Worm (Caenorhabditis elegans) whole organism, midembryonic: ENCODE measurements around the gene ugt-10.

ENCODE experiments used
- T22C8.4 ChIP-seq: fragments of 200-800 bp; sonication (Bioruptor generic); IDR thresholded peaks from 2 replicates; pipeline ENCODE4 v1.3.6; 2022; ENCODE audit warnings: missing genetic modification characterization, missing compliant biosample characterization
- cog-1 ChIP-seq: sonication (generic microtip); optimal IDR thresholded peaks from 2 replicates; lab custom pipeline; 2016; ENCODE audit warnings: missing genetic modification characterization, missing compliant biosample characterization
- flt-1 ChIP-seq: fragments of 200-800 bp; sonication (Bioruptor generic); IDR thresholded peaks from 2 replicates; pipeline ENCODE4 v1.3.6; 2022; ENCODE audit warnings: missing genetic modification characterization, missing compliant biosample characterization
- klf-2 ChIP-seq: fragments of 200-800 bp; sonication (Bioruptor generic); conservative IDR thresholded peaks from 2 replicates; pipeline ENCODE4 v1.3.6; 2022; ENCODE audit warnings: missing genetic modification reagents, missing genetic modification characterization, missing compliant biosample characterization
- med-1 ChIP-seq: sonication (generic microtip); optimal IDR thresholded peaks from 2 replicates; lab custom pipeline; 2017; ENCODE audit warnings: missing genetic modification characterization, mild to moderate bottlenecking, missing compliant biosample characterization, antibody characterized with exemption, missing genetic modification reagents; ENCODE audit not compliant: insufficient read depth
- ref-1 ChIP-seq: fragments of 200-800 bp; sonication (Bioruptor generic); conservative IDR thresholded peaks from 2 replicates; pipeline ENCODE4 v1.3.6; 2022; ENCODE audit warnings: missing genetic modification reagents, missing genetic modification characterization, missing compliant biosample characterization
- tab-1 ChIP-seq: fragments of 200-800 bp; sonication (Bioruptor generic); IDR thresholded peaks from 2 replicates; pipeline ENCODE4 v1.3.6; 2022; ENCODE audit warnings: missing genetic modification characterization, missing compliant biosample characterization
- ztf-23 ChIP-seq: fragments of 200-800 bp; sonication (Bioruptor generic); IDR thresholded peaks from 2 replicates; pipeline ENCODE4 v1.3.6; 2022; ENCODE audit warnings: missing genetic modification reagents, missing genetic modification characterization, missing compliant biosample characterization
- ztf-29 ChIP-seq: fragments of 200-800 bp; sonication (Bioruptor generic); IDR thresholded peaks from 2 replicates; pipeline ENCODE4 v1.3.6; 2022; ENCODE audit warnings: missing genetic modification reagents, missing genetic modification characterization, missing compliant biosample characterization

Gene ugt-10

DNA sequence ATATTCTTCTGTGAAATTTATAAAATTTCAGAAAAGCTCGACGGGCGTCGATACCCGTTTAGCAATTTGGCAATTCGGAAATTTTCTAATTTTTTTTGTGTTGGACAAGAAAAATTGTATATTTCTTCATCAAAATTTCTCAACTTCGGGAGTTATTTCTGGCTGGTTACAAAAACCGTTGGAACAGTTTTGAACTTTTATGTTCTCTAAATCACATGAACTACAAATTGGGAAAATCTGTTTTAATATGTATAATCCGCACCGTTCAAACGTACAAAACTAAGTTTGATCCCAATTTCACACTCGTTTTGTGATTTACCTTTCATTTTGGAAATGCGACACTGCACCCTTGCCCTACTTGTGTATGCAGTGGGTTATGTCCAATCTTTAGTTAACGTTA is 14.5 kb downstream of the ugt-10 start, which contains the start of gene T19H12.3:
Gene T19H12.3 (plus strand): TSS at position 301 of the 400 bp plus-strand sequence.
- TF ChIP-seq klf-2 (GFP tag; lab: Robert Waterston, UW) (no peak), ztf-23 (GFP tag; lab: Robert Waterston, UW) (no peak), ztf-29 (no peak), med-1 (GFP tag; lab: Kevin White, UChicago) (no peak), flt-1 (no peak), T22C8.4 (GFP tag; lab: Robert Waterston, UW) (no peak), cog-1 (tag; lab: Kevin White, UChicago) (no peak), tab-1 (no peak), ref-1 (GFP tag; lab: Robert Waterston, UW) (no peak)

- no peak for TF ChIP-seq cog-1 (tag; lab: Kevin White, UChicago)
- TF ChIP-seq ztf-23 (GFP tag; lab: Robert Waterston, UW) = no peak
- no peak for TF ChIP-seq tab-1
- TF ChIP-seq klf-2 (GFP tag; lab: Robert Waterston, UW) = no peak
- TF ChIP-seq T22C8.4 (GFP tag; lab: Robert Waterston, UW) = no peak
- no peak for TF ChIP-seq ztf-29
- no peak for TF ChIP-seq ref-1 (GFP tag; lab: Robert Waterston, UW)
- no peak for TF ChIP-seq flt-1
- no peak for TF ChIP-seq med-1 (GFP tag; lab: Kevin White, UChicago)
Observed at ce11 chrV:4884490-4884889, 15.4 kb downstream of the ugt-10 start, which contains the start of gene T19H12.12. T19H12.12 (plus strand) TSS chrV:4884790.

DNA sequence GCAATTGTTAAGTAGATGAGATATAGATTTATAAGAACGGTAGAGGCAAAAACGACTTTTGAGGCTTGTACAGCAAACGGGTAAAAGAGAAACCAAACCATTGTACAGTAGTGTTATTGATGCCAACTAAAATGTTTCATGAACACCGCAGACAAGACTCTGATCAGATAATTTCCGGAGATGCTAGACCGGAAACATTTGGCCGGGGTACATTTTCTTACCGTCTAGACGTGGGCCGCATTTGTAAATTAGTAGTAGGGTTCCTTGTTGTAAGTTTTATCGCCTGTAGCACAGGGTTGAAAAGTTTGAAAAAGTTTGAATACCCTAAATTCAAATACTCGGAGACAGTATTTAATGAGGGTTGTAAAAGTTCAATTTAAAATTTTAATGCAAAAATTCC is 18.5 kb downstream of the ugt-10 start, which contains the start of gene str-32:
Gene str-32 (minus strand): TSS at position 101 of the 400 bp plus-strand sequence.
- TF ChIP-seq klf-2 (GFP tag; lab: Robert Waterston, UW) (no peak), ztf-29 (no peak), tab-1 (no peak), flt-1 (no peak), ztf-23 (GFP tag; lab: Robert Waterston, UW) (no peak), ref-1 (GFP tag; lab: Robert Waterston, UW) (no peak)

ce11 chrV:4879251-4879650 is 20.7 kb downstream of the ugt-10 start, which contains the start of gene T19H12.15:
T19H12.15 (minus strand) TSS chrV:4879351.
- TF ChIP-seq cog-1 (tag; lab: Kevin White, UChicago) = no peak
- no peak for TF ChIP-seq tab-1
- TF ChIP-seq klf-2 (GFP tag; lab: Robert Waterston, UW) = no peak
- no peak for TF ChIP-seq T22C8.4 (GFP tag; lab: Robert Waterston, UW)
- no peak for TF ChIP-seq ref-1 (GFP tag; lab: Robert Waterston, UW)
- no peak for TF ChIP-seq flt-1
- TF ChIP-seq ztf-23 (GFP tag; lab: Robert Waterston, UW) = no peak
- TF ChIP-seq med-1 (GFP tag; lab: Kevin White, UChicago) = no peak
- no peak for TF ChIP-seq ztf-29

ce11 chrV:4877587-4877986 is 22.3 kb downstream of the ugt-10 start, which contains the start of gene T19H12.6:
T19H12.6 (minus strand) TSS chrV:4877687.
- no peak for TF ChIP-seq ref-1 (GFP tag; lab: Robert Waterston, UW)
- no peak for TF ChIP-seq tab-1
- no peak for TF ChIP-seq cog-1 (tag; lab: Kevin White, UChicago)
- TF ChIP-seq ztf-29 = no peak
- TF ChIP-seq med-1 (GFP tag; lab: Kevin White, UChicago) = no peak
- no peak for TF ChIP-seq ztf-23 (GFP tag; lab: Robert Waterston, UW)
- no peak for TF ChIP-seq flt-1
- TF ChIP-seq T22C8.4 (GFP tag; lab: Robert Waterston, UW) = no peak
- TF ChIP-seq klf-2 (GFP tag; lab: Robert Waterston, UW) = no peak

DNA sequence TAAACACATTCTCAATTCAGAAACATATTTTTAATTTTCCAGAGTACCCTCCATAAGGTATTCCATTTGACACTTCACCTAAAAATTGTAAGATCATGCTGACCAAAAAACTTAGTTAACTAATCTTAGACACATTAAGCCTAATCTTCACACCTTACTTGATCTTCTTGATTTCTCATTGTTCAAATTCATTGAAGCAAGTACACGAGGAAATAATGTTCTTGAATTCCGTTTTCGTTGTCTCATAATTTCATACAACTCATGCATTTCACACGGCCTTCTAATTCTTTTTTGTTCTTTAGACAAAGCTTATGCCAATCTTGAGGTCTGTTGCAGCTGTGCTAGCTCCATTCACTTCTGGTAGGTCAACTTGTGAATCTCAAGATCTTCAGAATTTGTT is 27.9 kb downstream of the ugt-10 start, which contains the start of gene srd-33:
Gene srd-33 (plus strand): TSS at position 301 of the 400 bp plus-strand sequence.
- TF ChIP-seq klf-2 (GFP tag; lab: Robert Waterston, UW) = no peak
- TF ChIP-seq cog-1 (tag; lab: Kevin White, UChicago) = no peak
- TF ChIP-seq med-1 (GFP tag; lab: Kevin White, UChicago) = no peak
- no peak for TF ChIP-seq ztf-23 (GFP tag; lab: Robert Waterston, UW)
- TF ChIP-seq flt-1 = no peak
- TF ChIP-seq ref-1 (GFP tag; lab: Robert Waterston, UW) = no peak
- no peak for TF ChIP-seq T22C8.4 (GFP tag; lab: Robert Waterston, UW)
- no peak for TF ChIP-seq tab-1
- TF ChIP-seq ztf-29 = no peak

DNA sequence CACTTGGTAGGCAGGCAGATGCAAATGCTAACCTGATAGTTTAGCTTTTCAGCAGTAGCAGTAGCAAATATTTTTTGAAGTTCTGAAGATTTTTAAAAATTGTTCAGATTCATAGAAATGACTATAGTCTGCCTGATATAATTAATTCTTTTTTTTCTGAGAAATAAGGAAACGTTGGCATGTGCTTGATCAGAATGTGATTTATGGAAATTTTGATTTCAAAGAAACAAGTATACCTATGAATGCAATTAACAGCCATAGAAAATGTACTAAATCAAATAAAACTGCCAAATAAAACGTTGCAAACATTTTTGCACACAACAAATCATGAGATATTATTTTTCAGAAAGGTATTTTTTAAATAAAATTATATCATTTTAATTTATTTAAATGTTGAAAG is 29.3 kb downstream of the ugt-10 start:
- TF ChIP-seq med-1 (GFP tag; lab: Kevin White, UChicago) (no peak), klf-2 (GFP tag; lab: Robert Waterston, UW) (no peak), tab-1 (no peak), ztf-29 (no peak), ztf-23 (GFP tag; lab: Robert Waterston, UW) (no peak), T22C8.4 (GFP tag; lab: Robert Waterston, UW) (no peak), ref-1 (GFP tag; lab: Robert Waterston, UW) (no peak), flt-1 (no peak), cog-1 (tag; lab: Kevin White, UChicago) (no peak)

DNA sequence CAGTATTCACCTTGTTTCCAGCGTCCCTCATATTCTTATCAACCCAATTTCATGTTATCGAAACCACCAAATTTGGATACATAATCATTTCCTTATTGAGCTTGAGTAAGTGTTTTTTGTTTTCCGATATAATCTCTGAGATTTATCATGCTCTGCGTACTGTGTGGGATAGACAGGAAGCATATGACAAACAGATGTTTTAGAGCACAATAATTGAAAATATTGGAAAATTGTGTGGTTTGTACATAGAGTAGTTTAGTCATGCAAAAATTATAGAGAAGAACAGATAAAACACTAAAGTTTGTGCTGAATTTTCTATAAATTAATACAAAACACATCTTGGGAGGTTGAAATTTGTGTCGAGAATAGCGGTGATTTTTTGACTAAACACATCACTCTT is 31.2 kb downstream of the ugt-10 start:
- TF ChIP-seq flt-1 (no peak), tab-1 (no peak), ztf-23 (GFP tag; lab: Robert Waterston, UW) (no peak)

ce11 chrV:4867535-4867934 is 32.4 kb downstream of the ugt-10 start:
- no peak for TF ChIP-seq ztf-29

- TF ChIP-seq med-1 (GFP tag; lab: Kevin White, UChicago) (no peak), flt-1 (no peak), ztf-29 (no peak), tab-1 (no peak), T22C8.4 (GFP tag; lab: Robert Waterston, UW) (no peak), ztf-23 (GFP tag; lab: Robert Waterston, UW) (no peak), cog-1 (tag; lab: Kevin White, UChicago) (no peak), ref-1 (GFP tag; lab: Robert Waterston, UW) (no peak), klf-2 (GFP tag; lab: Robert Waterston, UW) (no peak)
Observed at ce11 chrV:4865364-4865763, 34.6 kb downstream of the ugt-10 start, which contains the start of gene srd-32. srd-32 (plus strand) TSS chrV:4865664.
